Worm (Caenorhabditis elegans): ENCODE results near the gene jip-1.

DNA sequence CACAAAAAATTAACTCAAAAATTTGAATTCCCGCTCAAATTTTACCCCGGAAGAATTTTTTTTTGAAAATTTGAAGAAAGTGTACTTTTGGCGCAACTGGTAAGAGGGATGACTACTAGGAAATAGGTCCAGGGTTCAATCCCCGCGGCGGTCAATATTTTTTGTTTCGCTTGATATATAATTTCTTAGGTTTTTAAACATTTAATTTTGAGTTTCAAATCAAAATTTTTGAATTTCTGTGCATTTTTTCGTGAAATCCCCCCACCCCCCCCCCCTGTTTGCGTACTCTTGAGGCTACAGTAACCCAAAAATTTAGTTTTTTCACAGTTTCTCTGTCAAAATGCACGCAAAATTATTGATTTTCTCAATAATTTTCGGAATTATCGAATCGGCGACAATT is 28.6 kb upstream of the jip-1 start, which contains the start of gene Y57G7A.1:
- TF ChIP-seq dao-5 (tag; optimal IDR thresholded peaks at IDR 0.05), result no peak
- TF ChIP-seq him-1 (tag; optimal IDR thresholded peaks at IDR 0.05), result no peak
